Worm (Caenorhabditis elegans) whole organism, mixed stage, embryonic: ENCODE measurements around the gene rpoa-49.
A peak's percentile ranks its signal among the peaks of the same experiment; 100 is the strongest.

Source experiments
- M03D4.4 ChIP-seq: sonication (generic microtip); optimal IDR thresholded peaks from 2 replicates; lab custom pipeline; 2017; ENCODE audit warnings: mild to moderate bottlenecking, missing genetic modification characterization, missing compliant biosample characterization
- bed-3 ChIP-seq: fragments of 200-800 bp; sonication (Bioruptor generic); optimal IDR thresholded peaks from 3 replicates; lab custom pipeline; 2018; ENCODE audit warnings: mild to moderate bottlenecking, missing genetic modification characterization, moderate library complexity, missing compliant biosample characterization
- ceh-39 ChIP-seq: fragments of 150-350 bp; optimal IDR thresholded peaks from 2 replicates; lab custom pipeline; 2014; ENCODE audit warnings: missing biosample characterization, missing genetic modification characterization
- ceh-43 ChIP-seq: fragments of 200-800 bp; sonication (Bioruptor generic); optimal IDR thresholded peaks from 2 replicates; lab custom pipeline; 2018; ENCODE audit warnings: mild to moderate bottlenecking, missing genetic modification characterization, moderate library complexity, missing compliant biosample characterization
- ceh-83 ChIP-seq: fragments of 200-800 bp; sonication (Bioruptor generic); optimal IDR thresholded peaks from 2 replicates; lab custom pipeline; 2018; ENCODE audit warnings: mild to moderate bottlenecking, missing genetic modification characterization, missing compliant biosample characterization
- ces-1 ChIP-seq: fragments of 150-350 bp; optimal IDR thresholded peaks from 2 replicates; lab custom pipeline; 2014; ENCODE audit warnings: missing biosample characterization, missing genetic modification reagents, missing genetic modification characterization
- cnd-1 ChIP-seq: fragments of 200-800 bp; sonication (Bioruptor generic); optimal IDR thresholded peaks from 2 replicates; lab custom pipeline; 2018; ENCODE audit warnings: mild to moderate bottlenecking, missing genetic modification characterization, missing compliant biosample characterization
- drap-1 ChIP-seq: fragments of 200-800 bp; sonication (Bioruptor generic); optimal IDR thresholded peaks from 3 replicates; lab custom pipeline; 2018; ENCODE audit warnings: mild to moderate bottlenecking, missing genetic modification characterization, missing compliant biosample characterization
- elt-1 ChIP-seq: sonication (generic microtip); optimal IDR thresholded peaks from 2 replicates; lab custom pipeline; 2017; ENCODE audit warnings: missing genetic modification characterization, mild to moderate bottlenecking, missing compliant biosample characterization, antibody characterized with exemption, moderate library complexity, borderline replicate concordance; ENCODE audit not compliant: insufficient read depth
- elt-3 ChIP-seq: fragments of 150-350 bp; optimal IDR thresholded peaks from 2 replicates; lab custom pipeline; 2014; ENCODE audit warnings: missing biosample characterization, missing genetic modification characterization
- flh-1 ChIP-seq: fragments of 200-800 bp; sonication (Bioruptor generic); optimal IDR thresholded peaks from 2 replicates; lab custom pipeline; 2018; ENCODE audit warnings: mild to moderate bottlenecking, missing genetic modification characterization, moderate library complexity, missing compliant biosample characterization
- ham-2 ChIP-seq: fragments of 200-800 bp; sonication (Bioruptor generic); optimal IDR thresholded peaks from 2 replicates; lab custom pipeline; 2018; ENCODE audit warnings: mild to moderate bottlenecking, missing genetic modification characterization, missing compliant biosample characterization
- hlh-1 ChIP-seq: fragments of 150-350 bp; optimal IDR thresholded peaks from 2 replicates; lab custom pipeline; 2014; ENCODE audit warnings: missing biosample characterization, missing genetic modification reagents, missing genetic modification characterization
- lin-13 ChIP-seq: fragments of 150-350 bp; optimal IDR thresholded peaks from 2 replicates; lab custom pipeline; 2014; ENCODE audit warnings: missing biosample characterization, missing genetic modification characterization
- lin-32 ChIP-seq: fragments of 200-800 bp; sonication (Bioruptor generic); optimal IDR thresholded peaks from 2 replicates; lab custom pipeline; 2018; ENCODE audit warnings: mild to moderate bottlenecking, missing genetic modification characterization, missing compliant biosample characterization
- lsy-2 ChIP-seq: fragments of 150-350 bp; optimal IDR thresholded peaks from 2 replicates; lab custom pipeline; 2014; ENCODE audit warnings: missing biosample characterization, missing genetic modification characterization
- mab-5 ChIP-seq: fragments of 150-350 bp; optimal IDR thresholded peaks from 2 replicates; lab custom pipeline; 2014; ENCODE audit warnings: missing biosample characterization, missing genetic modification characterization
- mep-1 ChIP-seq: fragments of 150-350 bp; optimal IDR thresholded peaks from 2 replicates; lab custom pipeline; 2017; ENCODE audit warnings: missing biosample characterization, missing genetic modification reagents, missing genetic modification characterization, inconsistent platforms
- nhr-12 ChIP-seq: fragments of 150-350 bp; optimal IDR thresholded peaks from 2 replicates; lab custom pipeline; 2014; ENCODE audit warnings: missing biosample characterization, missing genetic modification characterization
- nhr-2 ChIP-seq: fragments of 150-350 bp; optimal IDR thresholded peaks from 2 replicates; lab custom pipeline; 2014; ENCODE audit warnings: missing biosample characterization, missing genetic modification characterization
- nhr-237 ChIP-seq: fragments of 150-350 bp; optimal IDR thresholded peaks from 2 replicates; lab custom pipeline; 2014; ENCODE audit warnings: missing biosample characterization, missing genetic modification characterization
- nhr-28 ChIP-seq: fragments of 150-350 bp; optimal IDR thresholded peaks from 2 replicates; lab custom pipeline; 2014; ENCODE audit warnings: missing biosample characterization, missing genetic modification characterization
- nhr-76 ChIP-seq: sonication (generic microtip); optimal IDR thresholded peaks from 2 replicates; lab custom pipeline; 2017; ENCODE audit warnings: missing biosample characterization, missing genetic modification characterization
- pha-4 ChIP-seq: fragments of 150-350 bp; optimal IDR thresholded peaks from 2 replicates; lab custom pipeline; 2018; ENCODE audit warnings: missing biosample characterization, missing genetic modification reagents, missing genetic modification characterization
- sem-2 ChIP-seq: fragments of 200-800 bp; sonication (Bioruptor generic); optimal IDR thresholded peaks from 2 replicates; lab custom pipeline; 2018; ENCODE audit warnings: mild to moderate bottlenecking, missing genetic modification characterization, missing compliant biosample characterization
- sptf-1 ChIP-seq: sonication (generic microtip); optimal IDR thresholded peaks from 2 replicates; lab custom pipeline; 2017; ENCODE audit warnings: mild to moderate bottlenecking, missing genetic modification characterization, moderate library complexity, missing compliant biosample characterization
- tbx-8 ChIP-seq: fragments of 200-800 bp; sonication (Bioruptor generic); optimal IDR thresholded peaks from 2 replicates; lab custom pipeline; 2018; ENCODE audit warnings: mild to moderate bottlenecking, missing genetic modification characterization, moderate library complexity, missing compliant biosample characterization
- unc-120 ChIP-seq: sonication (generic microtip); optimal IDR thresholded peaks from 2 replicates; lab custom pipeline; 2017; ENCODE audit warnings: missing genetic modification characterization, missing compliant biosample characterization; ENCODE audit not compliant: poor library complexity, severe bottlenecking
- unc-39 ChIP-seq: fragments of 150-350 bp; optimal IDR thresholded peaks from 2 replicates; lab custom pipeline; 2014; ENCODE audit warnings: missing biosample characterization, missing genetic modification characterization
- unc-62 ChIP-seq: fragments of 150-350 bp; optimal IDR thresholded peaks from 2 replicates; lab custom pipeline; 2014; ENCODE audit warnings: missing biosample characterization, missing genetic modification reagents, missing genetic modification characterization
- zip-8 ChIP-seq: fragments of 150-350 bp; optimal IDR thresholded peaks from 2 replicates; lab custom pipeline; 2014; ENCODE audit warnings: missing biosample characterization, missing genetic modification characterization
- ztf-11 ChIP-seq: fragments of 150-350 bp; optimal IDR thresholded peaks from 2 replicates; lab custom pipeline; 2014; ENCODE audit warnings: missing biosample characterization, missing genetic modification characterization

The rpoa-49 gene

ce11 chrII:19238-19637, 25.6 kb upstream of the rpoa-49 start, which contains the start of gene gmeb-1:
Gene gmeb-1, plus strand, starts transcription at chrII:19538.
- no peak for TF ChIP-seq mep-1
- no peak for TF ChIP-seq nhr-76
- no peak for TF ChIP-seq cnd-1
- TF ChIP-seq nhr-28, result no peak
- no peak for TF ChIP-seq bed-3 (GFP tag; lab: Kevin White, UChicago)
- no peak for TF ChIP-seq nhr-12
- no peak for TF ChIP-seq lsy-2 (tag; lab: Kevin White, UChicago)
- no peak for TF ChIP-seq ceh-39 (tag; lab: Kevin White, UChicago)
- TF ChIP-seq zip-8 (tag; lab: Kevin White, UChicago), result no peak
- no peak for TF ChIP-seq drap-1 (GFP tag; lab: Kevin White, UChicago)
- no peak for TF ChIP-seq flh-1
- no peak for TF ChIP-seq hlh-1 (tag; lab: Kevin White, UChicago)
- no peak for TF ChIP-seq nhr-2 (tag; lab: Kevin White, UChicago)
- TF ChIP-seq elt-3 (tag; lab: Kevin White, UChicago), result no peak
- TF ChIP-seq unc-39 (tag; lab: Kevin White, UChicago), result no peak
- TF ChIP-seq elt-1 (tag; lab: Kevin White, UChicago), result no peak
- no peak for TF ChIP-seq ztf-11 (tag; lab: Kevin White, UChicago)
- TF ChIP-seq ceh-43, result no peak
- TF ChIP-seq ham-2 (GFP tag; lab: Kevin White, UChicago), result no peak

ce11 chrII:21953-22352, 22.9 kb upstream of the rpoa-49 start:
- no peak for TF ChIP-seq pha-4
- no peak for TF ChIP-seq ztf-11 (tag; lab: Kevin White, UChicago)
- no peak for TF ChIP-seq nhr-76
- TF ChIP-seq ces-1 (GFP tag; lab: Kevin White, UChicago), result no peak
- no peak for TF ChIP-seq elt-3 (tag; lab: Kevin White, UChicago)
- TF ChIP-seq mep-1, result no peak
- TF ChIP-seq lsy-2 (tag; lab: Kevin White, UChicago), result no peak
- TF ChIP-seq nhr-237 (tag; lab: Kevin White, UChicago), result no peak
- no peak for TF ChIP-seq lin-32 (GFP tag; lab: Kevin White, UChicago)
- TF ChIP-seq sem-2 (GFP tag; lab: Kevin White, UChicago), result no peak
- TF ChIP-seq lin-13 (tag; lab: Kevin White, UChicago), result no peak
- TF ChIP-seq M03D4.4 (tag; lab: Kevin White, UChicago), result no peak
- TF ChIP-seq tbx-8 (GFP tag; lab: Kevin White, UChicago), result no peak
- no peak for TF ChIP-seq bed-3 (GFP tag; lab: Kevin White, UChicago)
- no peak for TF ChIP-seq sptf-1 (tag; lab: Kevin White, UChicago)
- TF ChIP-seq nhr-2 (tag; lab: Kevin White, UChicago), result no peak

- no peak for TF ChIP-seq mep-1
- TF ChIP-seq drap-1 (GFP tag; lab: Kevin White, UChicago), result no peak
- no peak for TF ChIP-seq sptf-1 (tag; lab: Kevin White, UChicago)
- no peak for TF ChIP-seq nhr-237 (tag; lab: Kevin White, UChicago)
- no peak for TF ChIP-seq lin-32 (GFP tag; lab: Kevin White, UChicago)
- TF ChIP-seq pha-4, result no peak
- TF ChIP-seq hlh-1 (tag; lab: Kevin White, UChicago), result no peak
- TF ChIP-seq zip-8 (tag; lab: Kevin White, UChicago), result no peak
- TF ChIP-seq tbx-8 (GFP tag; lab: Kevin White, UChicago), result no peak
- no peak for TF ChIP-seq ceh-83 (GFP tag; lab: Kevin White, UChicago)
These were observed 21.8 kb upstream of the rpoa-49 start, which contains the start of gene sqt-2 for ce11 chrII:23025-23424. Gene sqt-2, plus strand, starts transcription at chrII:23325.

- TF ChIP-seq flh-1 (no peak), nhr-76 (no peak), unc-120 (tag; lab: Kevin White, UChicago) (no peak)
These were observed 21.1 kb upstream of the rpoa-49 start for ce11 chrII:23739-24138.

DNA sequence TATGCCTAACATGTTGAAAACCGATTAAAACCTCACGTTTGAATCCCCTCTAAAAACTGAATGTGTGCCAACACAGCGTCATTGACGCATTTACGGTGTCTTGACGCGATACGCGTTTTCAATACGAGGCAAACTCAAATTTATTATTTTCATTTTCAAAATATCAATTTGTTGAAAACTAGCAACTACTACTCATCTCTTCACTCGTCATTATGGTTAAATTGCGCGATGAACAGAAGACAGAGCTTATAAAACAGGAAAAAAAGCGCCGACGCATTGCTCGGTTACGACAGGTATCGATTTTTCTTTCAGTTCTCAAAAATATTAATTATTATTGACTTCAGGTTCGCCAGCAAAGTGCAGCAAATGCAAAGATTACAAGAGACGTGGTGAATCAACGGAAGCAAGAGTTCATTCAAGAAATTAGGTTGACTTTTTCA, 20.3 kb upstream of the rpoa-49 start, which contains the start of gene enee-1:
enee-1 (plus strand) TSS at position 108 of the 440 bp plus-strand sequence.
- TF ChIP-seq ztf-11 (tag; lab: Kevin White, UChicago), result peak; percentile 32
- peak; percentile 50 for TF ChIP-seq mep-1
- peak; percentile 32 for TF ChIP-seq unc-62
- TF ChIP-seq drap-1 (GFP tag; lab: Kevin White, UChicago), result no peak
- TF ChIP-seq cnd-1, result no peak
- TF ChIP-seq nhr-2 (tag; lab: Kevin White, UChicago), result no peak
- no peak for TF ChIP-seq elt-1 (tag; lab: Kevin White, UChicago)
- peak; percentile 62 for TF ChIP-seq ces-1 (GFP tag; lab: Kevin White, UChicago)
- TF ChIP-seq unc-120 (tag; lab: Kevin White, UChicago), result no peak
- peak; percentile 77 for TF ChIP-seq lin-13 (tag; lab: Kevin White, UChicago)
- no peak for TF ChIP-seq nhr-12
- TF ChIP-seq ceh-39 (tag; lab: Kevin White, UChicago), result peak; percentile 20
- TF ChIP-seq mab-5 (tag; lab: Kevin White, UChicago), result no peak
- TF ChIP-seq nhr-28, result no peak
- no peak for TF ChIP-seq bed-3 (GFP tag; lab: Kevin White, UChicago)
- TF ChIP-seq nhr-237 (tag; lab: Kevin White, UChicago), result peak; percentile 59
- no peak for TF ChIP-seq nhr-76
- TF ChIP-seq tbx-8 (GFP tag; lab: Kevin White, UChicago), result no peak
- peak; percentile 65 for TF ChIP-seq pha-4
- TF ChIP-seq lsy-2 (tag; lab: Kevin White, UChicago), result peak; percentile 53
- no peak for TF ChIP-seq ceh-43
- TF ChIP-seq ceh-83 (GFP tag; lab: Kevin White, UChicago), result no peak
